Fruit fly (Drosophila melanogaster) whole organism, embryonic: ENCODE measurements around the gene sa.

Experiments used
- Aef1 ChIP-seq: fragments of 200-800 bp; sonication (Bioruptor generic); IDR thresholded peaks from 3 replicates; pipeline ENCODE4 v1.3.6; 2022; ENCODE audit warnings: missing biosample characterization, missing genetic modification characterization
- Asciz ChIP-seq: fragments of 200-800 bp; sonication (Bioruptor generic); optimal IDR thresholded peaks from 2 replicates; lab custom pipeline; 2017; ENCODE audit warnings: missing biosample characterization, mild to moderate bottlenecking, missing genetic modification characterization, missing genetic modification reagents
- Blimp-1 ChIP-seq: fragments of 200-800 bp; sonication (Bioruptor generic); optimal IDR thresholded peaks from 3 replicates; lab custom pipeline; 2018; ENCODE audit warnings: missing biosample characterization, missing genetic modification characterization, mild to moderate bottlenecking, moderate library complexity, missing genetic modification reagents
- CG10267 ChIP-seq: fragments of 200-800 bp; sonication (Bioruptor generic); optimal IDR thresholded peaks from 2 replicates; lab custom pipeline; 2018; ENCODE audit warnings: missing biosample characterization, mild to moderate bottlenecking, missing genetic modification characterization, moderate library complexity
- CG12071 ChIP-seq: fragments of 200-800 bp; sonication (Bioruptor generic); optimal IDR thresholded peaks from 3 replicates; lab custom pipeline; 2018; ENCODE audit warnings: missing biosample characterization, mild to moderate bottlenecking, missing genetic modification characterization
- CG12104 ChIP-seq: fragments of 200-800 bp; sonication (Bioruptor generic); optimal IDR thresholded peaks from 3 replicates; lab custom pipeline; 2016; ENCODE audit warnings: missing biosample characterization, missing genetic modification characterization
- CG14860 ChIP-seq: fragments of 200-800 bp; sonication (Bioruptor generic); IDR thresholded peaks from 3 replicates; pipeline ENCODE4 v1.3.6; 2022; ENCODE audit warnings: missing biosample characterization, missing genetic modification characterization; ENCODE audit not compliant: partially characterized antibody
- CG15696 ChIP-seq: fragments of 200-800 bp; sonication (Bioruptor generic); optimal IDR thresholded peaks from 2 replicates; lab custom pipeline; 2019; ENCODE audit warnings: missing biosample characterization, mild to moderate bottlenecking, missing genetic modification characterization, moderate library complexity
- CG1603 ChIP-seq: fragments of 200-800 bp; sonication (Bioruptor generic); optimal IDR thresholded peaks from 2 replicates; lab custom pipeline; 2019; ENCODE audit warnings: missing biosample characterization, mild to moderate bottlenecking, missing genetic modification characterization, moderate library complexity
- CG16863 ChIP-seq: fragments of 200-800 bp; sonication (Bioruptor generic); optimal IDR thresholded peaks from 3 replicates; lab custom pipeline; 2016; ENCODE audit warnings: missing biosample characterization, missing genetic modification characterization
- CG17568 ChIP-seq: fragments of 200-800 bp; sonication (Bioruptor generic); optimal IDR thresholded peaks from 2 replicates; lab custom pipeline; 2018; ENCODE audit warnings: missing biosample characterization, mild to moderate bottlenecking, missing genetic modification characterization, moderate library complexity
- CG2202 ChIP-seq: fragments of 200-800 bp; sonication (Bioruptor generic); optimal IDR thresholded peaks from 2 replicates; lab custom pipeline; 2018; ENCODE audit warnings: missing biosample characterization, mild to moderate bottlenecking, missing genetic modification characterization
- CG2712 ChIP-seq: fragments of 200-800 bp; optimal IDR thresholded peaks from 3 replicates; lab custom pipeline; 2019; ENCODE audit warnings: missing biosample characterization, mild to moderate bottlenecking, missing genetic modification characterization, moderate library complexity
- CG30431 ChIP-seq: fragments of 200-800 bp; sonication (Bioruptor generic); optimal IDR thresholded peaks from 2 replicates; lab custom pipeline; 2017; ENCODE audit warnings: missing biosample characterization, missing genetic modification characterization
- CG3407 ChIP-seq: fragments of 200-800 bp; sonication (Bioruptor generic); optimal IDR thresholded peaks from 2 replicates; lab custom pipeline; 2018; ENCODE audit warnings: missing biosample characterization, mild to moderate bottlenecking, missing genetic modification characterization
- CG4404 ChIP-seq: fragments of 200-800 bp; sonication (Bioruptor generic); IDR thresholded peaks from 2 replicates; pipeline ENCODE4 v1.3.6; 2022; ENCODE audit warnings: missing biosample characterization, missing genetic modification characterization
- CG6254 ChIP-seq: fragments of 200-800 bp; sonication (Bioruptor generic); optimal IDR thresholded peaks from 3 replicates; lab custom pipeline; 2017; ENCODE audit warnings: mild to moderate bottlenecking, missing biosample characterization, missing genetic modification reagents, missing genetic modification characterization
- CG6765 ChIP-seq: fragments of 200-800 bp; sonication (Bioruptor generic); optimal IDR thresholded peaks from 3 replicates; lab custom pipeline; 2017; ENCODE audit warnings: missing biosample characterization, mild to moderate bottlenecking, missing genetic modification characterization
- CG7372 ChIP-seq: fragments of 200-800 bp; sonication (Bioruptor generic); IDR thresholded peaks from 2 replicates; pipeline ENCODE4 v1.3.6; 2022; ENCODE audit warnings: missing biosample characterization, missing genetic modification characterization
- CG8765 ChIP-seq: fragments of 200-800 bp; sonication (Bioruptor generic); IDR thresholded peaks from 2 replicates; pipeline ENCODE4 v1.3.6; 2022; ENCODE audit warnings: missing biosample characterization, missing genetic modification characterization
- CG9727 ChIP-seq: fragments of 200-800 bp; sonication (Bioruptor generic); optimal IDR thresholded peaks from 3 replicates; lab custom pipeline; 2017; ENCODE audit warnings: missing biosample characterization, mild to moderate bottlenecking, missing genetic modification characterization
- Dll ChIP-seq: fragments of 200-800 bp; sonication (Bioruptor generic); IDR thresholded peaks from 4 replicates; pipeline ENCODE4 v1.3.6; 2022; ENCODE audit warnings: missing biosample characterization, missing genetic modification characterization; ENCODE audit not compliant: partially characterized antibody
- E2f2 ChIP-seq: fragments of 200-800 bp; sonication (Bioruptor generic); IDR thresholded peaks from 2 replicates; pipeline ENCODE4 v1.3.6; 2022; ENCODE audit warnings: missing biosample characterization, missing genetic modification characterization
- H2.0 ChIP-seq: fragments of 200-800 bp; sonication (Bioruptor generic); IDR thresholded peaks from 2 replicates; pipeline ENCODE4 v1.3.6; 2022; ENCODE audit warnings: missing biosample characterization, missing genetic modification characterization
- Ravus ChIP-seq: fragments of 200-800 bp; sonication (Bioruptor generic); IDR thresholded peaks from 2 replicates; pipeline ENCODE4 v1.3.6; 2022; ENCODE audit warnings: missing biosample characterization, missing genetic modification characterization
- Tbp ChIP-seq: fragments of >200 bp; optimal IDR thresholded peaks from 2 replicates; lab custom pipeline; 2018; ENCODE audit warnings: missing biosample characterization, missing genetic modification characterization
- ap ChIP-seq: fragments of 200-800 bp; sonication (Bioruptor generic); IDR thresholded peaks from 2 replicates; pipeline ENCODE4 v1.3.6; 2022; ENCODE audit warnings: missing biosample characterization, missing genetic modification characterization
- bsh ChIP-seq, 2 experiments: fragments of 200-800 bp; sonication (Bioruptor generic); optimal IDR thresholded peaks; 2 replicates each; lab custom pipeline; 2017 to 2018; ENCODE audit warnings: mild to moderate bottlenecking in 2 of 2, missing biosample characterization in 2 of 2, missing genetic modification characterization in 2 of 2, moderate library complexity in 1 of 2
- cato ChIP-seq: fragments of 200-800 bp; sonication (Bioruptor generic); optimal IDR thresholded peaks from 2 replicates; lab custom pipeline; 2016; ENCODE audit warnings: missing biosample characterization, missing genetic modification characterization, borderline replicate concordance
- chif ChIP-seq, 2 experiments: fragments of 200-800 bp; sonication (Bioruptor generic); optimal IDR thresholded peaks; 3 replicates each; lab custom pipeline; 2016; ENCODE audit warnings: missing biosample characterization in 2 of 2, missing genetic modification characterization in 2 of 2
- dmrt11E ChIP-seq: fragments of 200-800 bp; sonication (Bioruptor generic); optimal IDR thresholded peaks from 3 replicates; lab custom pipeline; 2018; ENCODE audit warnings: missing biosample characterization, mild to moderate bottlenecking, missing genetic modification characterization, moderate library complexity
- dmrt99B ChIP-seq: fragments of 200-800 bp; sonication (Bioruptor generic); optimal IDR thresholded peaks from 2 replicates; lab custom pipeline; 2018; ENCODE audit warnings: missing biosample characterization, mild to moderate bottlenecking, missing genetic modification characterization, moderate library complexity
- dpn ChIP-seq, 2 experiments: fragments of 200-800 bp; sonication (Bioruptor generic); optimal IDR thresholded peaks; 3 replicates each; lab custom pipeline; 2016; ENCODE audit warnings: missing biosample characterization in 2 of 2, missing genetic modification characterization in 2 of 2
- fd102C ChIP-seq: fragments of 200-800 bp; sonication (Bioruptor generic); optimal IDR thresholded peaks from 2 replicates; lab custom pipeline; 2018; ENCODE audit warnings: missing biosample characterization, mild to moderate bottlenecking, missing genetic modification characterization, moderate library complexity
- grau ChIP-seq: fragments of 200-800 bp; optimal IDR thresholded peaks from 3 replicates; lab custom pipeline; 2019; ENCODE audit warnings: missing biosample characterization, mild to moderate bottlenecking, missing genetic modification characterization, moderate library complexity
- hbn ChIP-seq: fragments of 200-800 bp; sonication (Bioruptor generic); IDR thresholded peaks from 2 replicates; pipeline ENCODE4 v1.3.6; 2022; ENCODE audit warnings: missing biosample characterization, missing genetic modification characterization; ENCODE audit not compliant: partially characterized antibody
- knrl ChIP-seq: fragments of 200-800 bp; sonication (Bioruptor generic); IDR thresholded peaks from 3 replicates; pipeline ENCODE4 v1.3.6; 2022; ENCODE audit warnings: missing biosample characterization, missing genetic modification characterization; ENCODE audit not compliant: partially characterized antibody
- lola ChIP-seq, 3 experiments: fragments of >200 bp in 2 of 3; fragments of 200-800 bp in 1 of 3; sonication (Bioruptor generic) in 1 of 3; optimal IDR thresholded peaks; 2 replicates each; lab custom pipeline; 2017 to 2019; ENCODE audit warnings: missing biosample characterization in 3 of 3, missing genetic modification characterization in 3 of 3, mild to moderate bottlenecking in 1 of 3, moderate library complexity in 1 of 3
- luna ChIP-seq: fragments of 200-800 bp; sonication (Bioruptor generic); optimal IDR thresholded peaks from 2 replicates; lab custom pipeline; 2016; ENCODE audit warnings: missing biosample characterization, missing genetic modification characterization
- mld ChIP-seq: fragments of 200-800 bp; sonication (Bioruptor generic); IDR thresholded peaks from 3 replicates; pipeline ENCODE4 v1.3.6; 2022; ENCODE audit warnings: missing biosample characterization, missing genetic modification characterization; ENCODE audit not compliant: partially characterized antibody
- onecut ChIP-seq: fragments of 200-800 bp; sonication (Bioruptor generic); IDR thresholded peaks from 2 replicates; pipeline ENCODE4 v1.3.6; 2022; ENCODE audit warnings: missing biosample characterization, missing genetic modification characterization
- pzg ChIP-seq: fragments of 200-800 bp; sonication (Bioruptor generic); optimal IDR thresholded peaks from 3 replicates; lab custom pipeline; 2018; ENCODE audit warnings: missing biosample characterization, mild to moderate bottlenecking, missing genetic modification characterization, moderate library complexity
- salm ChIP-seq: fragments of 200-800 bp; sonication (Bioruptor generic); optimal IDR thresholded peaks from 2 replicates; lab custom pipeline; 2018; ENCODE audit warnings: missing biosample characterization, mild to moderate bottlenecking, missing genetic modification characterization
- sd ChIP-seq: fragments of 200-800 bp; sonication (Bioruptor generic); optimal IDR thresholded peaks from 3 replicates; lab custom pipeline; 2018; ENCODE audit warnings: missing biosample characterization, mild to moderate bottlenecking, missing genetic modification characterization, moderate library complexity
- sens-2 ChIP-seq: fragments of 200-800 bp; sonication (Bioruptor generic); IDR thresholded peaks from 2 replicates; pipeline ENCODE4 v1.3.6; 2022; ENCODE audit warnings: missing biosample characterization, missing genetic modification characterization
- tap ChIP-seq: fragments of 200-800 bp; optimal IDR thresholded peaks from 3 replicates; lab custom pipeline; 2019; ENCODE audit warnings: missing biosample characterization, mild to moderate bottlenecking, missing genetic modification characterization, moderate library complexity
- tgo ChIP-seq: fragments of 200-800 bp; sonication (Bioruptor generic); IDR thresholded peaks from 3 replicates; pipeline ENCODE4 v1.3.6; 2022; ENCODE audit warnings: missing biosample characterization, missing genetic modification characterization
- zen ChIP-seq: fragments of 200-800 bp; sonication (Bioruptor generic); optimal IDR thresholded peaks from 3 replicates; lab custom pipeline; 2018; ENCODE audit warnings: missing biosample characterization, mild to moderate bottlenecking, missing genetic modification characterization, moderate library complexity

Gene sa

dm6 chr3L:21455196-21455595 lies 48.7 kb upstream of the sa start (continued):
- TF ChIP-seq CG2712 (tag; lab: Kevin White, UChicago) (peak; percentile 38), onecut (GFP tag; lab: Robert Waterston, UW) (no peak), chif (GFP tag; optimal IDR thresholded peaks at IDR 0.05; lab: Kevin White, UChicago) (peak in 1 of 2 experiments; percentile 0), CG16863 (GFP tag; lab: Kevin White, UChicago) (no peak), fd102C (GFP tag; lab: Kevin White, UChicago) (peak; percentile 50), CG14860 (GFP tag; lab: Robert Waterston, UW) (no peak), luna (GFP tag; lab: Kevin White, UChicago) (no peak), dmrt99B (tag; lab: Kevin White, UChicago) (no peak), H2.0 (GFP tag; lab: Robert Waterston, UW) (no peak), CG15696 (tag; lab: Kevin White, UChicago) (peak; percentile 19), Dll (GFP tag; lab: Robert Waterston, UW) (no peak), E2f2 (GFP tag; lab: Robert Waterston, UW) (no peak), Asciz (no peak), CG8765 (GFP tag; lab: Robert Waterston, UW) (no peak), CG9727 (GFP tag; lab: Kevin White, UChicago) (peak; percentile 45), hbn (GFP tag; lab: Robert Waterston, UW) (no peak), grau (no peak), CG10267 (tag; lab: Kevin White, UChicago) (peak; percentile 24), Tbp (GFP tag; lab: Kevin White, UChicago) (no peak), bsh (GFP tag; optimal IDR thresholded peaks at IDR 0.05; lab: Kevin White, UChicago) (peak in 1 of 2 experiments; percentile 27), CG12104 (GFP tag; lab: Kevin White, UChicago) (no peak), lola (GFP tag; optimal IDR thresholded peaks at IDR 0.05; lab: Kevin White, UChicago) (peak in 1 of 3 experiments; percentile 17), dmrt11E (tag; lab: Kevin White, UChicago) (peak; percentile 59), Ravus (GFP tag; lab: Robert Waterston, UW) (no peak), cato (GFP tag; lab: Kevin White, UChicago) (no peak), CG4404 (GFP tag; lab: Robert Waterston, UW) (peak; percentile 20; the same call in 1 of the 2 replicates), sd (tag; lab: Kevin White, UChicago) (no peak), dpn (GFP tag; optimal IDR thresholded peaks at IDR 0.05; lab: Kevin White, UChicago) (no peak), zen (tag; lab: Kevin White, UChicago) (peak; percentile 56)

- TF ChIP-seq Aef1 (GFP tag; lab: Robert Waterston, UW) (peak; percentile 33; the same call in 1 of the 3 replicates), CG2202 (tag; lab: Kevin White, UChicago) (peak; percentile 62), CG30431 (peak; percentile 55), knrl (GFP tag; lab: Robert Waterston, UW) (no peak), tgo (peak; percentile 57; the same call in 2 of the 3 replicates), CG7372 (GFP tag; lab: Robert Waterston, UW) (no peak), CG6254 (GFP tag; lab: Kevin White, UChicago) (peak; percentile 58), zen (tag; lab: Kevin White, UChicago) (peak; percentile 76), CG17568 (GFP tag; lab: Kevin White, UChicago) (no peak), CG12071 (GFP tag; lab: Kevin White, UChicago) (no peak), dpn (GFP tag; optimal IDR thresholded peaks at IDR 0.05; lab: Kevin White, UChicago) (peak; percentile 15 to 45), mld (GFP tag; lab: Robert Waterston, UW) (no peak), pzg (no peak), CG6765 (GFP tag; lab: Kevin White, UChicago) (no peak), CG1603 (tag; lab: Kevin White, UChicago) (peak; percentile 83), Blimp-1 (GFP tag; lab: Kevin White, UChicago) (peak; percentile 72), CG3407 (GFP tag; lab: Kevin White, UChicago) (peak; percentile 66), chif (GFP tag; optimal IDR thresholded peaks at IDR 0.05; lab: Kevin White, UChicago) (peak; percentile 38 to 75), tap (tag; lab: Kevin White, UChicago) (peak; percentile 19), ap (GFP tag; lab: Robert Waterston, UW) (no peak), sens-2 (GFP tag; lab: Robert Waterston, UW) (peak; percentile 31; the same call in 1 of the 2 replicates), salm (tag; lab: Kevin White, UChicago) (no peak), onecut (GFP tag; lab: Robert Waterston, UW) (peak; percentile 28; the same call in 1 of the 2 replicates)
These were observed 47.1 kb upstream of the sa start for dm6 chr3L:21453623-21454022.
